Worm (Caenorhabditis elegans): ENCODE results near the gene ZK1290.15.

The ZK1290.15 gene

DNA sequence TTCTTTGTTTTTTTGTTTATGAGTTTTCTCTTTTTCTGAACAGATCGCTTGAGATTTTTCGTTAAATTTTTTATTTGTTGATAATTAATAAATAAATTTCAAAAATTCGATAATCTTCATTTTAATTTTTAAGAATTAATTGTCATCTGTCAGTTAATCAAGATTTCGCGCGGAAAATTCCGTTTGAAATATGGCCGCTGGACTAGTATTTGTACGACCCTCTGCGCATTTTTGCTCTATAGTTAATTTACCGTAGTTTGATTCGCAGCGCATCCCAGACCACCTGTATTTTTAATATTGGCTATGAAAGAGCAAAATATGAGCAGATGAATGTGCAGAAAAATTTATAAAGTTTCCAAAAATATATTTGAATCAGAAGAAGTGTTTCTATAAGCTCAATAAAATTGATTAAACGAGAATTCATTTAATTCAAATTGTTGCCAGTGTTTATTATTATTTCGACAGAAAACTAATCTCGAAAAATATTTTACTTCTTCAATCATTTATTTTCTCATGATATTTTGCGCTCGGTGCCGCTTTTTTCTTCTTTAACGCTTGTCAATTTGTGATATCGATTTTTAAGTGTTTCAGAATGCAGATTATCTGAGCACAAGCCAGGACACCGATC is 14.3 kb downstream of the ZK1290.15 start, which contains the start of gene nfi-1 (continued):
- TF ChIP-seq lir-1 (GFP tag; conservative IDR thresholded peaks at IDR 0.05) (no peak), zfh-2 (GFP tag; conservative IDR thresholded peaks at IDR 0.05) (no peak), F39B2.1 (GFP tag; IDR thresholded peaks at IDR 0.05) (no peak), rec-8 (tag; optimal IDR thresholded peaks at IDR 0.05) (no peak), hmg-1.2 (GFP tag; IDR thresholded peaks at IDR 0.05) (no peak; the same call in 1 of the 2 replicates), efl-1 (GFP tag; optimal IDR thresholded peaks at IDR 0.05) (peak; percentile 59), somi-1 (GFP tag; optimal IDR thresholded peaks at IDR 0.05) (no peak), nhr-90 (tag; optimal IDR thresholded peaks at IDR 0.05) (no peak), snpc-3.4 (tag; optimal IDR thresholded peaks at IDR 0.05) (no peak), pha-4 (tag; optimal IDR thresholded peaks at IDR 0.05) (no peak), lin-26 (GFP tag; IDR thresholded peaks at IDR 0.05) (no peak), F57C9.4 (tag; optimal IDR thresholded peaks at IDR 0.05) (no peak), D2030.7 (GFP tag; IDR thresholded peaks at IDR 0.05) (no peak), bed-1 (GFP tag; IDR thresholded peaks at IDR 0.05) (no peak), chd-7 (tag; optimal IDR thresholded peaks at IDR 0.05) (no peak), aptf-3 (GFP tag; IDR thresholded peaks at IDR 0.05) (no peak), fkh-3 (tag; optimal IDR thresholded peaks at IDR 0.05) (no peak), ceh-27 (GFP tag; optimal IDR thresholded peaks at IDR 0.05) (peak; percentile 51), Y95B8A.8 (GFP tag; IDR thresholded peaks at IDR 0.05) (no peak), him-1 (tag; optimal IDR thresholded peaks at IDR 0.05) (no peak), madf-6 (GFP tag; IDR thresholded peaks at IDR 0.05) (no peak), F57A8.1 (GFP tag; optimal IDR thresholded peaks at IDR 0.05) (no peak), nfya-2 (GFP tag; IDR thresholded peaks at IDR 0.05) (no peak), sea-2 (GFP tag; IDR thresholded peaks at IDR 0.05) (no peak), C06A6.2 (GFP tag; conservative IDR thresholded peaks at IDR 0.05) (no peak), ZK185.1 (tag; optimal IDR thresholded peaks at IDR 0.05; ENCODE audit: poor library complexity, severe bottlenecking) (no peak), egl-18 (GFP tag; IDR thresholded peaks at IDR 0.05) (no peak), B0019.2 (GFP tag; conservative IDR thresholded peaks at IDR 0.05) (no peak), madf-8 (GFP tag; conservative IDR thresholded peaks at IDR 0.05) (no peak), ceh-40 (GFP tag; IDR thresholded peaks at IDR 0.05) (no peak), ztf-25 (GFP tag; IDR thresholded peaks at IDR 0.05) (no peak), nhr-80 (tag; optimal IDR thresholded peaks at IDR 0.05) (peak; percentile 35), hmg-20 (GFP tag; IDR thresholded peaks at IDR 0.05) (no peak), ccch-3 (GFP tag; optimal IDR thresholded peaks at IDR 0.05) (no peak), hlh-12 (tag; optimal IDR thresholded peaks at IDR 0.05) (no peak), dpl-1 (GFP tag; optimal IDR thresholded peaks at IDR 0.05) (peak; percentile 22), F52B5.7 (tag; optimal IDR thresholded peaks at IDR 0.05) (no peak), K12H6.12 (tag; optimal IDR thresholded peaks at IDR 0.05) (peak; percentile 32), ceh-79 (tag; optimal IDR thresholded peaks at IDR 0.05) (no peak), sptf-2 (GFP tag; optimal IDR thresholded peaks at IDR 0.05) (no peak), gei-17 (GFP tag; optimal IDR thresholded peaks at IDR 0.05) (no peak), B0261.1 (tag; optimal IDR thresholded peaks at IDR 0.05) (no peak), egrh-3 (GFP tag; IDR thresholded peaks at IDR 0.05) (no peak), nfyb-1 (GFP tag; IDR thresholded peaks at IDR 0.05) (no peak), snpc-4 (GFP tag; optimal IDR thresholded peaks at IDR 0.05) (no peak), snpc-4 (tag; optimal IDR thresholded peaks at IDR 0.05) (no peak), rcor-1 (GFP tag; IDR thresholded peaks at IDR 0.05) (no peak), lsl-1 (GFP tag; optimal IDR thresholded peaks at IDR 0.05) (peak; percentile 49), F37B4.10 (GFP tag; IDR thresholded peaks at IDR 0.05) (no peak)

Measured in whole organism, young adult.